Fruit fly (Drosophila melanogaster): ENCODE measurements around the gene Dpck.

dm6 chr3R:7079718-7080117, 2.3 kb upstream of the Dpck start:
- no peak for TF ChIP-seq ttk (optimal IDR thresholded peaks at IDR 0.05)
- no peak for TF ChIP-seq Sin3A (optimal IDR thresholded peaks at IDR 0.05)

Measured in Kc167 (cell line).